Fruit fly (Drosophila melanogaster) whole organism, embryonic: ENCODE measurements around the gene Est-Q.
A peak's percentile ranks its signal among the peaks of the same experiment; 100 is the strongest.

Experiments
- Bgb ChIP-seq: fragments of 200-800 bp; sonication (Bioruptor generic); IDR thresholded peaks from 2 replicates; pipeline ENCODE4 v1.3.6; 2022; ENCODE audit warnings: missing biosample characterization, missing genetic modification characterization; ENCODE audit not compliant: partially characterized antibody
- CG10267 ChIP-seq: fragments of 200-800 bp; sonication (Bioruptor generic); optimal IDR thresholded peaks from 2 replicates; lab custom pipeline; 2018; ENCODE audit warnings: missing biosample characterization, mild to moderate bottlenecking, missing genetic modification characterization, moderate library complexity
- CG10543 ChIP-seq: fragments of 200-800 bp; sonication (Bioruptor generic); optimal IDR thresholded peaks from 3 replicates; lab custom pipeline; 2017; ENCODE audit warnings: missing biosample characterization, mild to moderate bottlenecking, missing genetic modification characterization, moderate library complexity
- CG11085 ChIP-seq: fragments of 200-800 bp; sonication (Bioruptor generic); IDR thresholded peaks from 2 replicates; pipeline ENCODE4 v1.3.6; 2022; ENCODE audit warnings: missing biosample characterization, missing genetic modification characterization
- CG11723 ChIP-seq: fragments of 200-800 bp; sonication (Bioruptor generic); optimal IDR thresholded peaks from 2 replicates; lab custom pipeline; 2017; ENCODE audit warnings: missing biosample characterization, mild to moderate bottlenecking, missing genetic modification characterization
- CG13894 ChIP-seq: fragments of 200-800 bp; sonication (Bioruptor generic); optimal IDR thresholded peaks from 3 replicates; lab custom pipeline; 2018; ENCODE audit warnings: missing biosample characterization, mild to moderate bottlenecking, missing genetic modification characterization, moderate library complexity
- CG14860 ChIP-seq: fragments of 200-800 bp; sonication (Bioruptor generic); IDR thresholded peaks from 3 replicates; pipeline ENCODE4 v1.3.6; 2022; ENCODE audit warnings: missing biosample characterization, missing genetic modification characterization; ENCODE audit not compliant: partially characterized antibody
- CG1529 ChIP-seq: fragments of 200-800 bp; sonication (Bioruptor generic); optimal IDR thresholded peaks from 3 replicates; lab custom pipeline; 2018; ENCODE audit warnings: missing biosample characterization, missing genetic modification characterization
- CG15514 ChIP-seq: fragments of 200-800 bp; sonication (Bioruptor generic); optimal IDR thresholded peaks from 3 replicates; lab custom pipeline; 2017; ENCODE audit warnings: missing biosample characterization, missing genetic modification characterization, mild to moderate bottlenecking, moderate library complexity, missing genetic modification reagents
- CG1602 ChIP-seq: fragments of 200-800 bp; sonication (Bioruptor generic); optimal IDR thresholded peaks from 3 replicates; lab custom pipeline; 2016; ENCODE audit warnings: missing biosample characterization, missing genetic modification characterization
- CG1647 ChIP-seq: fragments of 200-800 bp; sonication (Bioruptor generic); optimal IDR thresholded peaks from 3 replicates; lab custom pipeline; 2016; ENCODE audit warnings: missing biosample characterization, missing genetic modification characterization
- CG2875 ChIP-seq: fragments of 200-800 bp; sonication (Bioruptor generic); optimal IDR thresholded peaks from 2 replicates; lab custom pipeline; 2017; ENCODE audit warnings: missing biosample characterization, mild to moderate bottlenecking, missing genetic modification characterization, missing genetic modification reagents
- CG30020 ChIP-seq: fragments of 200-800 bp; optimal IDR thresholded peaks from 2 replicates; lab custom pipeline; 2019; ENCODE audit warnings: missing biosample characterization, mild to moderate bottlenecking, missing genetic modification characterization, moderate library complexity
- CG3163 ChIP-seq: fragments of 200-800 bp; sonication (Bioruptor generic); optimal IDR thresholded peaks from 3 replicates; lab custom pipeline; 2016; ENCODE audit warnings: missing biosample characterization, missing genetic modification characterization
- CG3407 ChIP-seq: fragments of 200-800 bp; sonication (Bioruptor generic); optimal IDR thresholded peaks from 2 replicates; lab custom pipeline; 2018; ENCODE audit warnings: missing biosample characterization, mild to moderate bottlenecking, missing genetic modification characterization
- CG7271 ChIP-seq: fragments of 200-800 bp; sonication (Bioruptor generic); optimal IDR thresholded peaks from 2 replicates; lab custom pipeline; 2018; ENCODE audit warnings: missing biosample characterization, mild to moderate bottlenecking, missing genetic modification characterization, moderate library complexity
- CG7357 ChIP-seq: fragments of 200-800 bp; sonication (Bioruptor generic); IDR thresholded peaks from 3 replicates; pipeline ENCODE4 v1.3.6; 2022; ENCODE audit warnings: missing biosample characterization, missing genetic modification characterization
- CG8290 ChIP-seq, 3 experiments: fragments of 200-800 bp; sonication (Bioruptor generic); optimal IDR thresholded peaks; 2 replicates each; lab custom pipeline; 2016 to 2019; ENCODE audit warnings: missing biosample characterization in 3 of 3, missing genetic modification characterization in 3 of 3, mild to moderate bottlenecking in 2 of 3, moderate library complexity in 1 of 3
- CG9797 ChIP-seq: fragments of 200-800 bp; sonication (Bioruptor generic); optimal IDR thresholded peaks from 3 replicates; lab custom pipeline; 2018; ENCODE audit warnings: missing biosample characterization, mild to moderate bottlenecking, missing genetic modification characterization
- CG9932 ChIP-seq: fragments of 200-800 bp; sonication (Bioruptor generic); IDR thresholded peaks from 2 replicates; pipeline ENCODE4 v1.3.6; 2022; ENCODE audit warnings: missing biosample characterization, missing genetic modification characterization
- CHES-1-like ChIP-seq: fragments of 200-800 bp; sonication (Bioruptor generic); optimal IDR thresholded peaks from 2 replicates; lab custom pipeline; 2016; ENCODE audit warnings: missing biosample characterization, missing genetic modification characterization
- Ets97D ChIP-seq: fragments of 200-800 bp; sonication (Bioruptor generic); optimal IDR thresholded peaks from 3 replicates; lab custom pipeline; 2016; ENCODE audit warnings: missing biosample characterization, missing genetic modification characterization
- GATAe ChIP-seq: fragments of 200-800 bp; sonication (Bioruptor generic); conservative IDR thresholded peaks from 2 replicates; pipeline ENCODE4 v1.3.6; 2022; ENCODE audit warnings: missing biosample characterization, missing genetic modification characterization
- H2.0 ChIP-seq: fragments of 200-800 bp; sonication (Bioruptor generic); IDR thresholded peaks from 2 replicates; pipeline ENCODE4 v1.3.6; 2022; ENCODE audit warnings: missing biosample characterization, missing genetic modification characterization
- HLH4C ChIP-seq: fragments of 200-800 bp; sonication (Bioruptor generic); IDR thresholded peaks from 3 replicates; pipeline ENCODE4 v1.3.6; 2022; ENCODE audit warnings: missing biosample characterization, missing genetic modification characterization; ENCODE audit not compliant: partially characterized antibody
- Mad ChIP-seq: fragments of 200-800 bp; sonication (Bioruptor generic); optimal IDR thresholded peaks from 2 replicates; lab custom pipeline; 2016; ENCODE audit warnings: missing biosample characterization, missing genetic modification characterization
- NC2β ChIP-seq: fragments of 200-800 bp; sonication (Bioruptor generic); optimal IDR thresholded peaks from 2 replicates; lab custom pipeline; 2016; ENCODE audit warnings: missing biosample characterization, missing genetic modification characterization
- NfI ChIP-seq: fragments of 200-800 bp; sonication (Bioruptor generic); optimal IDR thresholded peaks from 3 replicates; lab custom pipeline; 2018; ENCODE audit warnings: missing biosample characterization, mild to moderate bottlenecking, missing genetic modification characterization, moderate library complexity
- Oaz ChIP-seq: fragments of 200-800 bp; sonication (Bioruptor generic); IDR thresholded peaks from 2 replicates; pipeline ENCODE4 v1.3.6; 2022; ENCODE audit warnings: missing biosample characterization, missing genetic modification characterization
- Pdp1 ChIP-seq, 2 experiments: fragments of 200-800 bp; sonication (Bioruptor generic); optimal IDR thresholded peaks; 3 replicates each; lab custom pipeline; 2016; ENCODE audit warnings: missing biosample characterization in 2 of 2, missing genetic modification characterization in 2 of 2, mild to moderate bottlenecking in 1 of 2, moderate library complexity in 1 of 2
- Six4 ChIP-seq: fragments of 200-800 bp; sonication (Bioruptor generic); optimal IDR thresholded peaks from 2 replicates; lab custom pipeline; 2016; ENCODE audit warnings: missing biosample characterization, missing genetic modification characterization
- Sox100B ChIP-seq: fragments of 200-800 bp; sonication (Bioruptor generic); optimal IDR thresholded peaks from 3 replicates; lab custom pipeline; 2018; ENCODE audit warnings: missing biosample characterization, mild to moderate bottlenecking, missing genetic modification characterization
- cad ChIP-seq: fragments of >200 bp; optimal IDR thresholded peaks from 2 replicates; lab custom pipeline; 2017; ENCODE audit warnings: missing biosample characterization, missing genetic modification characterization
- fru ChIP-seq: fragments of >200 bp; optimal IDR thresholded peaks from 2 replicates; lab custom pipeline; 2017
- gt ChIP-seq: fragments of 200-800 bp; sonication (Bioruptor generic); IDR thresholded peaks from 2 replicates; pipeline ENCODE4 v1.3.6; 2022; ENCODE audit warnings: missing biosample characterization, missing genetic modification characterization
- kni ChIP-seq: fragments of 200-800 bp; sonication (Bioruptor generic); optimal IDR thresholded peaks from 3 replicates; lab custom pipeline; 2017; ENCODE audit warnings: mild to moderate bottlenecking, missing biosample characterization, missing genetic modification reagents, missing genetic modification characterization
- maf-S ChIP-seq: fragments of 200-800 bp; sonication (Bioruptor generic); optimal IDR thresholded peaks from 2 replicates; lab custom pipeline; 2016; ENCODE audit warnings: missing biosample characterization, missing genetic modification characterization
- nmo ChIP-seq: fragments of 200-800 bp; sonication (Bioruptor generic); optimal IDR thresholded peaks from 2 replicates; lab custom pipeline; 2018; ENCODE audit warnings: missing biosample characterization, mild to moderate bottlenecking, missing genetic modification characterization, moderate library complexity
- pb ChIP-seq: fragments of 200-800 bp; sonication (Bioruptor generic); optimal IDR thresholded peaks from 3 replicates; lab custom pipeline; 2016; ENCODE audit warnings: missing biosample characterization, missing genetic modification characterization
- pfk ChIP-seq: fragments of 200-800 bp; sonication (Bioruptor generic); optimal IDR thresholded peaks from 2 replicates; lab custom pipeline; 2018; ENCODE audit warnings: missing biosample characterization, mild to moderate bottlenecking, missing genetic modification characterization, moderate library complexity
- ranshi ChIP-seq: fragments of 200-800 bp; sonication (Bioruptor generic); IDR thresholded peaks from 2 replicates; pipeline ENCODE4 v1.3.6; 2022; ENCODE audit warnings: missing biosample characterization, missing genetic modification characterization
- run ChIP-seq: fragments of 200-800 bp; sonication (Bioruptor generic); optimal IDR thresholded peaks from 3 replicates; lab custom pipeline; 2018; ENCODE audit warnings: missing biosample characterization, mild to moderate bottlenecking, missing genetic modification characterization
- sc ChIP-seq, 3 experiments: fragments of >200 bp in 2 of 3; fragments of 200-800 bp in 1 of 3; sonication (Bioruptor generic) in 1 of 3; optimal IDR thresholded peaks; 2 replicates in 2 of 3; 3 replicates in 1 of 3; lab custom pipeline; 2017; ENCODE audit warnings: mild to moderate bottlenecking in 1 of 3, missing biosample characterization in 1 of 3, missing genetic modification characterization in 1 of 3, missing genetic modification reagents in 1 of 3
- stc ChIP-seq: fragments of 200-800 bp; sonication (Bioruptor generic); IDR thresholded peaks from 2 replicates; pipeline ENCODE4 v1.3.6; 2022; ENCODE audit warnings: missing biosample characterization, missing genetic modification characterization
- tin ChIP-seq: fragments of 200-800 bp; sonication (Bioruptor generic); optimal IDR thresholded peaks from 3 replicates; lab custom pipeline; 2016; ENCODE audit warnings: missing biosample characterization, missing genetic modification characterization
- usp ChIP-seq: fragments of >200 bp; optimal IDR thresholded peaks from 2 replicates; lab custom pipeline; 2017; ENCODE audit warnings: missing biosample characterization, missing genetic modification characterization
- yki ChIP-seq: fragments of >200 bp; optimal IDR thresholded peaks from 3 replicates; lab custom pipeline; 2018
- zfh2 ChIP-seq: fragments of 200-800 bp; sonication (Bioruptor generic); optimal IDR thresholded peaks from 2 replicates; lab custom pipeline; 2016; ENCODE audit warnings: missing biosample characterization, missing genetic modification characterization

Gene Est-Q

DNA sequence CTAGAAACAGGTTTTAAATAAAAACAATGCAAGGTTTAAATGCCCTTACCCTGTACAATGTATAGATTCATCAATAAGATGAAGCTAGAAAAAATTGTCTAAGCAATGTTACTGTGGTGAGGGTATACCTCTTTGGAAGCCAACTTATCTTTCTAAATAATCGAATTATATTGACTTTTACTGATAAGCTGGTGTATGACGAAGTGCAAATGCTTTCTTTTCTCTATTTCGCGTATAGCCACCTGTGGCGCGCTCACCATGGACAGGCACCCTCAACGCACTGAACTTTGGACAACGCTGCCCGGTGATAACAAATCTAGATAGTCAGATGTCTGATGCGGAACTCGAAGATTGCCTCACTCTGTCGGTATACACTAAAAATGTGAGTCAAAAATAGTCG lies 707 bp downstream of the Est-Q start (continued):
- TF ChIP-seq HLH4C (GFP tag; lab: Robert Waterston, UW) = no peak
- no peak for TF ChIP-seq maf-S

DNA sequence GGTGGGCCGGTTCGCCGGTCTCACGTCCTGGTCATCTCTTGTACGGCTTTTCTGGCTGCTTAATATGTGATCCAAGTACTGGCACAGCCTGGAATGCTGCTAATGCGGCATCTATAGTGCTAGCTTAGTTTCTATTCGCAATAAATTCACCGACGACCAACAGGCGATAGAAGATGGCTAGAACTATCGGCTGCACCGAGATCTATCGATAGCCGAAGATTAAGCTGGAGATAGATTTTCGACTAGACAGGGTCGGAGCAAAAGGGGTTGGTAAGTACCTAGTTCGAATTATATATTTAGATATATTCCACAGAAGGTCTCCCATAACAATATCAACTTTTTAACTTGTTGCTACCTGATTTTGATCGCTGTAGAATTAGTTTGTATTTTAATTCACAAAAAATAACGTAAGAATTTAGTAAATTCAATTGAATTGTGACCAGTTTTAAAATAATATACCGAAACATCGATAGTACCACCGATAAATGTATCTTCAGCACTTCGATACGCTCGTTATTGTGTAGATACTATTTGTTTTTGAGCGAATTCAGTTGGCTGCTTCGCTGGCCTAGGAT lies 6.2 kb downstream of the Est-Q start, which contains the start of the genes Glg1 and M6:
Gene Glg1, minus strand, starts transcription at position 185 of the 575 bp plus-strand sequence.
Gene M6, plus strand, starts transcription at position 499 of the 575 bp plus-strand sequence.
- TF ChIP-seq CG13894 (no peak), CG3407 (no peak), sc (optimal IDR thresholded peaks at IDR 0.05; lab: Kevin White, UChicago) (no peak), sc (GFP tag; optimal IDR thresholded peaks at IDR 0.05; lab: Kevin White, UChicago) (no peak), pb (GFP tag; lab: Kevin White, UChicago) (peak; percentile 56), CG10543 (GFP tag; lab: Kevin White, UChicago) (peak; percentile 69), CG1647 (peak; percentile 42), cad (no peak), pfk (GFP tag; lab: Kevin White, UChicago) (no peak), Oaz (GFP tag; lab: Robert Waterston, UW) (no peak), ranshi (GFP tag; lab: Robert Waterston, UW) (peak; percentile 69; the same call in 1 of the 2 replicates), H2.0 (GFP tag; lab: Robert Waterston, UW) (peak; percentile 46), Sox100B (peak; percentile 42), usp (no peak), Mad (peak; percentile 25), tin (GFP tag; lab: Kevin White, UChicago) (peak; percentile 60), CG10267 (tag; lab: Kevin White, UChicago) (peak; percentile 70), CG9932 (peak; percentile 83), yki (lab: Kevin White, UChicago) (no peak), CG7357 (GFP tag; lab: Robert Waterston, UW) (peak; percentile 46; the same call in 1 of the 3 replicates), GATAe (GFP tag; lab: Robert Waterston, UW) (no peak), Bgb (GFP tag; lab: Robert Waterston, UW) (peak; percentile 94), NC2β (GFP tag; lab: Kevin White, UChicago) (peak; percentile 45), run (tag; lab: Kevin White, UChicago) (no peak), gt (GFP tag; lab: Robert Waterston, UW) (no peak), CG3163 (GFP tag; lab: Kevin White, UChicago) (no peak), CG7271 (tag; lab: Kevin White, UChicago) (no peak), Pdp1 (GFP tag; optimal IDR thresholded peaks at IDR 0.05; lab: Kevin White, UChicago) (peak; percentile 51 to 64), CG14860 (GFP tag; lab: Robert Waterston, UW) (peak; percentile 94), kni (GFP tag; lab: Kevin White, UChicago) (peak; percentile 40), CG11723 (peak; percentile 14), NfI (GFP tag; lab: Kevin White, UChicago) (peak; percentile 69), CG8290 (GFP tag; optimal IDR thresholded peaks at IDR 0.05; lab: Kevin White, UChicago) (peak; percentile 62), CG8290 (tag; optimal IDR thresholded peaks at IDR 0.05; lab: Kevin White, UChicago) (peak; percentile 63 to 74), Ets97D (GFP tag; lab: Kevin White, UChicago) (peak; percentile 79), CG2875 (GFP tag; lab: Kevin White, UChicago) (no peak), CHES-1-like (GFP tag; lab: Kevin White, UChicago) (peak; percentile 38), CG11085 (GFP tag; lab: Robert Waterston, UW) (peak; percentile 36; the same call in 1 of the 2 replicates), CG1602 (GFP tag; lab: Kevin White, UChicago) (peak; percentile 68), CG1529 (GFP tag; lab: Kevin White, UChicago) (no peak), CG30020 (peak; percentile 75), nmo (GFP tag; lab: Kevin White, UChicago) (peak; percentile 82), zfh2 (GFP tag; lab: Kevin White, UChicago) (peak; percentile 76), CG15514 (GFP tag; lab: Kevin White, UChicago) (peak; percentile 72), fru (lab: Kevin White, UChicago) (no peak), Six4 (peak; percentile 35), stc (no peak), CG9797 (GFP tag; lab: Kevin White, UChicago) (peak; percentile 37)
